Fruit fly (Drosophila melanogaster): ENCODE data around the gene CG2116.

Gene CG2116

DNA sequence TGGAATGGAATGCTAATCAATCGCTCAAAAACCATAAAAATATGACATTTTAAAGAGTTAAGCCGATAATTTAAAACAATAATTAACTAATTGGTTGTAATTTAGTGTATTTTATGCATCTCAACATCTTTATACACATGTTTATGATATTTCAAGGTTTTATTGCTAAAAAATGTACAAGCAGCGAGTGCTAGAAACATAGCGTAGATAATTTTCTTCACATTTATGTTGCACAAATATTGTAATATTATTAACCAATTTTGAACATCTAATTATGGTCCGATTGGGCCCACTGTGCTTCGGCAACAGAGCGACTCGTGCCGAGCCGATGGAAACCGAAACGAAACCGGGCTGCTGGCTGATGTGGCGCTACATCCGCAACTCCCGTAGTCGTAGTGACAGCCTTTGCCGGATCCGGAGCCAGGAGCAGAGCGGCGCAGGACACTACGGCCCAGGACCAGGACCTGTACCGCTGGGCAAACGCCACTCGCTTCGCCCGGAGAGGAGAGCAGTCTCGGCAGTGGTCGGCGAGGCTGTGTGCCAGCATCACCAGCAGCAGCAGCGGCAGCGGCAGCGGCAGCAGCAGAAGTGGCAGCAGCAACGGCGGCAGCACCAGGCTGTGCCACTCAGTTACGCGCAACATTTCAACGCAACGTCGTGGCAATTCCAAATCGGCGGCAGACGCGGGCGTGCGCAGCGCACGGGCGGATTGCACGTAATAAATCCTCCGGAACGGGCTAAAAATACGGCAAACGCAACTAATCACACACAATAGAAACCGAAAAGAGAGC lies 48.7 kb downstream of the CG2116 start, which contains the start of gene sdt (continued):
- TF ChIP-seq grau (tag; optimal IDR thresholded peaks at IDR 0.05) (peak; percentile 32), ERR (GFP tag; optimal IDR thresholded peaks at IDR 0.05) (no peak), Deaf1 (tag; optimal IDR thresholded peaks at IDR 0.05) (peak; percentile 85), CG1602 (GFP tag; optimal IDR thresholded peaks at IDR 0.05) (no peak), CG12391 (tag; optimal IDR thresholded peaks at IDR 0.05) (peak; percentile 10), sug (tag; optimal IDR thresholded peaks at IDR 0.05) (peak; percentile 7), CG9437 (GFP tag; optimal IDR thresholded peaks at IDR 0.05) (peak; percentile 43), CG15514 (GFP tag; optimal IDR thresholded peaks at IDR 0.05) (peak; percentile 2), lbe (GFP tag; optimal IDR thresholded peaks at IDR 0.05) (no peak), tin (GFP tag; optimal IDR thresholded peaks at IDR 0.05) (no peak), da (GFP tag; optimal IDR thresholded peaks at IDR 0.05) (no peak), nmo (GFP tag; optimal IDR thresholded peaks at IDR 0.05) (peak; percentile 75), CG14441 (GFP tag; IDR thresholded peaks at IDR 0.05) (no peak), sens (GFP tag) (peak; percentile 70), CG4707 (GFP tag; optimal IDR thresholded peaks at IDR 0.05) (peak; percentile 30), lab (GFP tag; optimal IDR thresholded peaks at IDR 0.05) (no peak), twi (tag; optimal IDR thresholded peaks at IDR 0.05) (no peak), CoRest (tag; optimal IDR thresholded peaks at IDR 0.05) (peak; percentile 25)

- TF ChIP-seq cg (GFP tag; optimal IDR thresholded peaks at IDR 0.05) (peak; percentile 22), Hr39 (optimal IDR thresholded peaks at IDR 0.05) (peak; percentile 94), pb (GFP tag; optimal IDR thresholded peaks at IDR 0.05) (no peak), CG6683 (GFP tag; optimal IDR thresholded peaks at IDR 0.05) (no peak), sqz (GFP tag; optimal IDR thresholded peaks at IDR 0.05) (peak; percentile 36), gsb (GFP tag; IDR thresholded peaks at IDR 0.05) (no peak)
These were observed 49.4 kb downstream of the CG2116 start for dm6 chrX:8178989-8179388.

dm6 chrX:8179858-8180257 lies 50.2 kb downstream of the CG2116 start:
- TF ChIP-seq Hsf (GFP tag; optimal IDR thresholded peaks at IDR 0.05) (no peak), Adf1 (GFP tag; IDR thresholded peaks at IDR 0.05) (peak; percentile 93), cg (GFP tag; optimal IDR thresholded peaks at IDR 0.05) (peak; percentile 29), chn (GFP tag; optimal IDR thresholded peaks at IDR 0.05) (no peak), abd-A (tag; optimal IDR thresholded peaks at IDR 0.05) (peak; percentile 46), Rfx (GFP tag; IDR thresholded peaks at IDR 0.05) (no peak), sc (optimal IDR thresholded peaks at IDR 0.05) (no peak), sc (GFP tag; optimal IDR thresholded peaks at IDR 0.05) (no peak), CG2129 (GFP tag; IDR thresholded peaks at IDR 0.05; ENCODE audit: partially characterized antibody) (no peak), Atf3 (GFP tag; optimal IDR thresholded peaks at IDR 0.05) (no peak), CG32532 (GFP tag; IDR thresholded peaks at IDR 0.05) (0 out of 2 replicates have a peak, but pooled peaks have one; percentile 16), Deaf1 (tag; optimal IDR thresholded peaks at IDR 0.05) (peak; percentile 33), CG11723 (GFP tag; optimal IDR thresholded peaks at IDR 0.05) (no peak), Neu2 (GFP tag; optimal IDR thresholded peaks at IDR 0.05; ENCODE audit: borderline replicate concordance) (no peak), CG6813 (GFP tag; optimal IDR thresholded peaks at IDR 0.05) (no peak), CG1792 (GFP tag; optimal IDR thresholded peaks at IDR 0.05) (no peak), bigmax (GFP tag; optimal IDR thresholded peaks at IDR 0.05) (peak; percentile 83), lola (GFP tag; optimal IDR thresholded peaks at IDR 0.05) (no peak)
